Fruit fly (Drosophila melanogaster): ENCODE data around the gene yin.

DNA sequence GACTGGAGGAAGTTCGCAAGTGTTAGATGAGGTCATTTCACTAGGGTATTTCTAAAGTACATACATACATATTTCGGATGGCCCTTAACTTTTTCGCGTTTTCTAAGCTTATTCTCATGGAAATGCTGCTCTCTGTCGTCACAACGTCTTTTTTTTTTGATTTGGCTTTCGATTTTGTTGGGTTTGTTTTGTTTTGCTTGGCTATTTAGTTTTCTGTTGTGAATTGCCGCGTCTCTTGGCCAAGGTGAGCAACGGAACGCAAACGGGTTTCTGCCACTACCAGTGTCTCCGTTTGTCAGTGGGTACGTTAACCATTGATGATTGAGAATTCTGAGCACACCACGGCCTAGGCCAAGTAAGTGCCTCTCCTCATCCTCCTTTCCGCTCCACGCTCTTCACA lies 5.6 kb downstream of the yin start:
- TF ChIP-seq tai (GFP tag; optimal IDR thresholded peaks at IDR 0.05), result no peak
- TF ChIP-seq dsf (GFP tag; optimal IDR thresholded peaks at IDR 0.05; ENCODE audit: borderline replicate concordance), result no peak
- no peak for TF ChIP-seq h (GFP tag; optimal IDR thresholded peaks at IDR 0.05)

Measured in whole organism, wandering third instar larva.